Worm (Caenorhabditis elegans): Measurements from ENCODE around the gene ephx-1.

DNA sequence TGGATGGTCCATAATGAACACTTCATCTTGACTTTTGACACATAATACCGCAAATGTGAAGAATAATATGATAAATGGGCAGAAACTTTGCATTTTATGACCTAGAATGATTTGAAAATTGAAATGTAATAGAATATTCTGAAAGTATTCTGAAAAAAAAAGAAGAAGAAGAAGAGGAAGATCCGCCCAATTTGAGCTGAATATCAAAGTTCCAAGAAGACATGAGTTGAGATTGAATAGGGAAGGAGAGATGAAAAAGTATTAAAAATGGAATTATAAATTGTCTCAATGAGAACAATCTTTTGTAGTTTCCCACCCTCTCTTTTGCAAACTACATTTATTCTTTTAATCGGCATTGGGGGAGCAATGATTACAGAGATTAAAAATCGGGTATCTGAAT, 27.6 kb downstream of the ephx-1 start, which contains the start of gene K07D4.4:
- TF ChIP-seq cog-1 (tag; optimal IDR thresholded peaks at IDR 0.05) (no peak), klf-2 (GFP tag; conservative IDR thresholded peaks at IDR 0.05) (no peak), ref-1 (GFP tag; conservative IDR thresholded peaks at IDR 0.05) (no peak), flt-1 (GFP tag; IDR thresholded peaks at IDR 0.05) (no peak), ztf-29 (GFP tag; IDR thresholded peaks at IDR 0.05) (no peak)

Data from whole organism, midembryonic.